Worm (Caenorhabditis elegans) whole organism, late embryonic: ENCODE data around the gene ced-5.

ENCODE experiments used
- C08G9.2 ChIP-seq: sonication (generic microtip); optimal IDR thresholded peaks from 2 replicates; lab custom pipeline; 2016; ENCODE audit warnings: mild to moderate bottlenecking, missing genetic modification characterization, moderate library complexity, missing compliant biosample characterization
- C38D4.7 ChIP-seq: fragments of 200-800 bp; sonication (Bioruptor generic); optimal IDR thresholded peaks from 2 replicates; lab custom pipeline; 2018; ENCODE audit warnings: mild to moderate bottlenecking, missing genetic modification characterization, moderate library complexity, missing compliant biosample characterization
- F13H6.1 ChIP-seq: sonication (generic microtip); optimal IDR thresholded peaks from 2 replicates; lab custom pipeline; 2016; ENCODE audit warnings: missing genetic modification characterization, missing compliant biosample characterization
- K09A11.1 ChIP-seq: sonication (generic microtip); optimal IDR thresholded peaks from 2 replicates; lab custom pipeline; 2017; ENCODE audit warnings: antibody characterized with exemption, mild to moderate bottlenecking, missing genetic modification characterization, missing compliant biosample characterization; ENCODE audit not compliant: insufficient read depth
- Y22D7AL.16 ChIP-seq: sonication (generic microtip); optimal IDR thresholded peaks from 2 replicates; lab custom pipeline; 2016; ENCODE audit warnings: missing genetic modification characterization, missing compliant biosample characterization
- ahr-1 ChIP-seq: sonication (generic microtip); optimal IDR thresholded peaks from 2 replicates; lab custom pipeline; 2016; ENCODE audit warnings: missing genetic modification characterization, missing compliant biosample characterization
- ceh-14 ChIP-seq: sonication (generic microtip); optimal IDR thresholded peaks from 2 replicates; lab custom pipeline; 2016; ENCODE audit warnings: missing genotype, missing genetic modification characterization, missing compliant biosample characterization
- ceh-2 ChIP-seq: sonication (generic microtip); optimal IDR thresholded peaks from 2 replicates; lab custom pipeline; 2016; ENCODE audit warnings: missing genotype, missing genetic modification characterization, missing compliant biosample characterization
- ceh-30 ChIP-seq: fragments of 150-350 bp; optimal IDR thresholded peaks from 2 replicates; lab custom pipeline; 2014; ENCODE audit warnings: missing biosample characterization, missing genetic modification characterization
- ceh-31 ChIP-seq: sonication (generic microtip); optimal IDR thresholded peaks from 2 replicates; lab custom pipeline; 2016; ENCODE audit warnings: missing genetic modification characterization, missing compliant biosample characterization
- ceh-34 ChIP-seq: sonication (generic microtip); optimal IDR thresholded peaks from 2 replicates; lab custom pipeline; 2016; ENCODE audit warnings: mild to moderate bottlenecking, missing genetic modification characterization, missing compliant biosample characterization
- ceh-45 ChIP-seq: fragments of 200-800 bp; sonication (Bioruptor generic); IDR thresholded peaks from 2 replicates; pipeline ENCODE4 v1.3.6; 2022; ENCODE audit warnings: missing genetic modification reagents, missing genetic modification characterization, missing compliant biosample characterization
- ceh-48 ChIP-seq: sonication (generic microtip); optimal IDR thresholded peaks from 2 replicates; lab custom pipeline; 2016; ENCODE audit warnings: missing genetic modification characterization, inconsistent platforms, missing compliant biosample characterization
- ceh-9 ChIP-seq: sonication (generic microtip); optimal IDR thresholded peaks from 2 replicates; lab custom pipeline; 2016; ENCODE audit warnings: mild to moderate bottlenecking, missing genetic modification characterization, inconsistent platforms, missing compliant biosample characterization
- dmd-4 ChIP-seq: sonication (generic microtip); optimal IDR thresholded peaks from 2 replicates; lab custom pipeline; 2016; ENCODE audit warnings: borderline replicate concordance, missing genetic modification characterization, missing compliant biosample characterization
- dve-1 ChIP-seq: sonication (generic microtip); optimal IDR thresholded peaks from 2 replicates; lab custom pipeline; 2017; ENCODE audit warnings: antibody characterized with exemption, mild to moderate bottlenecking, missing genetic modification characterization, missing compliant biosample characterization
- ets-4 ChIP-seq: sonication (generic microtip); optimal IDR thresholded peaks from 2 replicates; lab custom pipeline; 2016; ENCODE audit warnings: missing genetic modification characterization, missing compliant biosample characterization
- fax-1 ChIP-seq: sonication (generic microtip); optimal IDR thresholded peaks from 2 replicates; lab custom pipeline; 2016; ENCODE audit warnings: missing genotype, missing genetic modification characterization, missing compliant biosample characterization
- fkh-10 ChIP-seq: fragments of 150-350 bp; optimal IDR thresholded peaks from 2 replicates; lab custom pipeline; 2014; ENCODE audit warnings: missing biosample characterization, missing genetic modification reagents, missing genetic modification characterization
- fkh-6 ChIP-seq: sonication (generic microtip); optimal IDR thresholded peaks from 2 replicates; lab custom pipeline; 2016; ENCODE audit warnings: missing genetic modification characterization, missing compliant biosample characterization
- gmeb-2 ChIP-seq: sonication (generic microtip); optimal IDR thresholded peaks from 2 replicates; lab custom pipeline; 2016; ENCODE audit warnings: missing genetic modification characterization, inconsistent platforms, missing compliant biosample characterization
- hlh-13 ChIP-seq: fragments of 200-800 bp; sonication (Bioruptor generic); optimal IDR thresholded peaks from 2 replicates; lab custom pipeline; 2018; ENCODE audit warnings: mild to moderate bottlenecking, missing genetic modification characterization, missing compliant biosample characterization
- hlh-15 ChIP-seq: sonication (generic microtip); optimal IDR thresholded peaks from 2 replicates; lab custom pipeline; 2016; ENCODE audit warnings: missing genetic modification characterization, missing compliant biosample characterization
- hlh-30 ChIP-seq: sonication (generic microtip); optimal IDR thresholded peaks from 2 replicates; lab custom pipeline; 2017; ENCODE audit warnings: antibody characterized with exemption, missing genetic modification characterization, missing compliant biosample characterization; ENCODE audit not compliant: insufficient read depth
- hlh-6 ChIP-seq: sonication (generic microtip); optimal IDR thresholded peaks from 2 replicates; lab custom pipeline; 2016; ENCODE audit warnings: missing genotype, missing genetic modification characterization, missing compliant biosample characterization
- lin-11 ChIP-seq: fragments of 200-800 bp; sonication (Bioruptor generic); optimal IDR thresholded peaks from 2 replicates; lab custom pipeline; 2018; ENCODE audit warnings: mild to moderate bottlenecking, missing genetic modification characterization, missing compliant biosample characterization
- madf-2 ChIP-seq: sonication (generic microtip); optimal IDR thresholded peaks from 2 replicates; lab custom pipeline; 2017; ENCODE audit warnings: missing genetic modification characterization, missing compliant biosample characterization
- nhr-11 ChIP-seq: fragments of 150-350 bp; optimal IDR thresholded peaks from 2 replicates; lab custom pipeline; 2014; ENCODE audit warnings: missing biosample characterization, missing genetic modification characterization
- nhr-232 ChIP-seq: sonication (generic microtip); optimal IDR thresholded peaks from 2 replicates; lab custom pipeline; 2016; ENCODE audit warnings: missing genetic modification characterization, missing compliant biosample characterization
- npax-4 ChIP-seq: sonication (generic microtip); optimal IDR thresholded peaks from 2 replicates; lab custom pipeline; 2016; ENCODE audit warnings: missing genetic modification characterization, missing compliant biosample characterization
- pag-3 ChIP-seq: sonication (generic microtip); optimal IDR thresholded peaks from 2 replicates; lab custom pipeline; 2016; ENCODE audit warnings: missing compliant biosample characterization, missing genetic modification characterization, borderline replicate concordance
- pax-1 ChIP-seq: fragments of 150-350 bp; optimal IDR thresholded peaks from 2 replicates; lab custom pipeline; 2014; ENCODE audit warnings: missing biosample characterization, missing genetic modification characterization
- pha-2 ChIP-seq: sonication (generic microtip); optimal IDR thresholded peaks from 2 replicates; lab custom pipeline; 2017; ENCODE audit warnings: mild to moderate bottlenecking, missing genetic modification characterization, missing compliant biosample characterization
- pqm-1 ChIP-seq: sonication (generic microtip); optimal IDR thresholded peaks from 2 replicates; lab custom pipeline; 2016; ENCODE audit warnings: missing genetic modification characterization, missing compliant biosample characterization
- ref-2 ChIP-seq: sonication (generic microtip); optimal IDR thresholded peaks from 2 replicates; lab custom pipeline; 2016; ENCODE audit warnings: missing genetic modification characterization, missing compliant biosample characterization
- rnt-1 ChIP-seq: sonication (generic microtip); optimal IDR thresholded peaks from 2 replicates; lab custom pipeline; 2016; ENCODE audit warnings: missing genetic modification characterization, missing compliant biosample characterization
- tbx-2 ChIP-seq: sonication (generic microtip); optimal IDR thresholded peaks from 2 replicates; lab custom pipeline; 2016; ENCODE audit warnings: missing genetic modification characterization, missing compliant biosample characterization
- tbx-7 ChIP-seq: sonication (generic microtip); optimal IDR thresholded peaks from 2 replicates; lab custom pipeline; 2016; ENCODE audit warnings: missing genotype, missing genetic modification characterization, missing compliant biosample characterization
- ttx-3 ChIP-seq: sonication (generic microtip); optimal IDR thresholded peaks from 2 replicates; lab custom pipeline; 2016; ENCODE audit warnings: missing genetic modification reagents, missing genetic modification characterization, missing compliant biosample characterization
- unc-3 ChIP-seq, 2 experiments: fragments of 200-800 bp in 1 of 2; sonication (Bioruptor generic) in 1 of 2; sonication (generic microtip) in 1 of 2; conservative IDR thresholded peaks in 1 of 2; optimal IDR thresholded peaks in 1 of 2; 2 replicates each; pipeline versions ENCODE4 v1.3.6 to Lab custom; 2016 to 2022; ENCODE audit warnings: missing compliant biosample characterization in 2 of 2, missing genetic modification characterization in 2 of 2, missing genetic modification reagents in 1 of 2
- unc-42 ChIP-seq: sonication (generic microtip); optimal IDR thresholded peaks from 2 replicates; lab custom pipeline; 2016; ENCODE audit warnings: missing genotype, missing genetic modification characterization, missing compliant biosample characterization
- unc-86 ChIP-seq: sonication (generic microtip); optimal IDR thresholded peaks from 2 replicates; lab custom pipeline; 2016; ENCODE audit warnings: missing genetic modification characterization, missing compliant biosample characterization
- zip-5 ChIP-seq: sonication (generic microtip); optimal IDR thresholded peaks from 2 replicates; lab custom pipeline; 2016; ENCODE audit warnings: missing genetic modification characterization, missing compliant biosample characterization
- ztf-16 ChIP-seq: sonication (generic microtip); optimal IDR thresholded peaks from 2 replicates; lab custom pipeline; 2017; ENCODE audit warnings: missing genetic modification characterization, missing compliant biosample characterization

Gene ced-5

ce11 chrIV:10465764-10466163 is 18.1 kb upstream of the ced-5 start:
- TF ChIP-seq hlh-30 (tag; lab: Kevin White, UChicago), result no peak
- TF ChIP-seq Y22D7AL.16 (tag; lab: Kevin White, UChicago), result no peak
- TF ChIP-seq unc-42, result no peak
- TF ChIP-seq ceh-14, result no peak
- TF ChIP-seq fax-1 (tag; lab: Kevin White, UChicago), result no peak
- no peak for TF ChIP-seq fkh-10
- no peak for TF ChIP-seq C08G9.2
- no peak for TF ChIP-seq pag-3 (tag; lab: Kevin White, UChicago)
- TF ChIP-seq pax-1 (tag; lab: Kevin White, UChicago), result no peak
- TF ChIP-seq K09A11.1 (tag; lab: Kevin White, UChicago), result no peak
- no peak for TF ChIP-seq ceh-48 (tag; lab: Kevin White, UChicago)
- no peak for TF ChIP-seq tbx-7
- TF ChIP-seq, all 69 proteins: peak for 0

DNA sequence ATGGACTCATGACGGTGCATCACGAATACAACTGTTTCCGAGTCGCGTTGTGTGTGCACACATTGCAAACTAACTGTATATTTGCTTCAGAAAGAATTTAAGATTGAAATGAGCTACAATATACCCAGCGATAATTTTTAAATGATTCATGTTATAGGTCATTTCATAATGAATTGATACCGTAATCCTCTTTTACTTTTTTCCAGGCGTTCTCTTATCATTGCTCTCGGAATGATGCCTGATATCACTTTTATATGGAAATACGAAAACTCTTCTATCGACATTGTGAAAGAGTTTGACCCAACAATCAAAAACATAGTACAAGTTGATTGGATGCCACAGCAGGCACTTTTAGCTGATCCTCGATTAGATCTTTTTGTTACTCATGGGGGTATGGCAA is 17.5 kb upstream of the ced-5 start:
- TF ChIP-seq ceh-48 (tag; lab: Kevin White, UChicago) (no peak), ceh-45 (GFP tag; lab: Robert Waterston, UW) (no peak), ceh-14 (no peak), ahr-1 (tag; lab: Kevin White, UChicago) (no peak), madf-2 (no peak), F13H6.1 (tag; lab: Kevin White, UChicago) (no peak), pqm-1 (tag; lab: Kevin White, UChicago) (no peak), rnt-1 (tag; lab: Kevin White, UChicago) (no peak), ceh-31 (tag; lab: Kevin White, UChicago) (no peak), unc-3 (GFP tag; conservative IDR thresholded peaks at IDR 0.05; lab: Robert Waterston, UW) (no peak), unc-3 (tag; optimal IDR thresholded peaks at IDR 0.05; lab: Kevin White, UChicago) (no peak), C38D4.7 (no peak), ttx-3 (tag; lab: Kevin White, UChicago) (no peak), K09A11.1 (tag; lab: Kevin White, UChicago) (no peak), zip-5 (no peak), fkh-10 (no peak)

DNA sequence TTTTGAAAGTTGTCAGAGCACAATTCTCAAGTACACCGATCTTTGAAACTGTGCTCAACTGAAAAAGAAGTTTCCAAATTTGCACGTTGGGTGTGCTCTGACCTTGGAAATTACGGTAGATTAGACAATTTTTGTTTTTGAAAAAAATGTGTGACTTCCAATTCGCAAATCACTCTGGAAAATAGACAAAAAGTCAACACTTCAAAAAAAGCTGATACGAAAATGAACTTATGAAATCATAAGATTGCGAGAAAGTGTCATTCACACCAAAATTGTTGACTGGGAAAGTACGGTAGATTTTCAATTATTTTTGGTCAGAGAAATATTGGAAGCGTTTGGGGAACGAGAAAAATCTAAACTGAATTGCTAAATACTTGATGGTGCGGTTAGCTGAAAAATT is 16.6 kb upstream of the ced-5 start:
- TF ChIP-seq pax-1 (tag; lab: Kevin White, UChicago) (no peak), lin-11 (tag; lab: Kevin White, UChicago) (no peak), tbx-7 (no peak), hlh-13 (no peak), pqm-1 (tag; lab: Kevin White, UChicago) (no peak), ceh-9 (tag; lab: Kevin White, UChicago) (no peak), tbx-2 (no peak), nhr-232 (tag; lab: Kevin White, UChicago) (no peak), ahr-1 (tag; lab: Kevin White, UChicago) (no peak), hlh-6 (tag; lab: Kevin White, UChicago) (no peak), unc-86 (tag; lab: Kevin White, UChicago) (no peak), ceh-48 (tag; lab: Kevin White, UChicago) (no peak), ceh-31 (tag; lab: Kevin White, UChicago) (no peak), ceh-34 (tag; lab: Kevin White, UChicago) (no peak), fax-1 (tag; lab: Kevin White, UChicago) (no peak), fkh-6 (no peak), gmeb-2 (tag; lab: Kevin White, UChicago) (no peak)

ce11 chrIV:10468662-10469061 is 15.2 kb upstream of the ced-5 start:
- TF ChIP-seq pha-2 (tag; lab: Kevin White, UChicago) (no peak), ceh-31 (tag; lab: Kevin White, UChicago) (no peak)

- TF ChIP-seq ets-4 (tag; lab: Kevin White, UChicago) (no peak), npax-4 (tag; lab: Kevin White, UChicago) (no peak), hlh-15 (tag; lab: Kevin White, UChicago) (no peak), ref-2 (tag; lab: Kevin White, UChicago) (no peak), ceh-30 (no peak), ceh-9 (tag; lab: Kevin White, UChicago) (no peak), ceh-2 (tag; lab: Kevin White, UChicago) (no peak), rnt-1 (tag; lab: Kevin White, UChicago) (no peak), unc-3 (GFP tag; conservative IDR thresholded peaks at IDR 0.05; lab: Robert Waterston, UW) (no peak), unc-3 (tag; optimal IDR thresholded peaks at IDR 0.05; lab: Kevin White, UChicago) (no peak), dmd-4 (tag; lab: Kevin White, UChicago) (no peak), ztf-16 (tag; lab: Kevin White, UChicago) (no peak), ceh-14 (no peak), pha-2 (tag; lab: Kevin White, UChicago) (no peak), nhr-11 (tag; lab: Kevin White, UChicago) (no peak), dve-1 (tag; lab: Kevin White, UChicago) (no peak), gmeb-2 (tag; lab: Kevin White, UChicago) (no peak)
Measured at ce11 chrIV:10469494-10469893, 14.4 kb upstream of the ced-5 start, which contains the start of gene ugt-44. Gene ugt-44 (plus strand): TSS chrIV:10469741.
